Fruit fly (Drosophila melanogaster) whole organism, larva: ENCODE measurements around the gene CG31370.

ENCODE experiments used
- noc ChIP-seq: fragments of 200-800 bp; sonication (Bioruptor generic); optimal IDR thresholded peaks from 3 replicates; lab custom pipeline; 2019; ENCODE audit warnings: missing biosample characterization, mild to moderate bottlenecking, missing genetic modification characterization, moderate library complexity

The CG31370 gene

DNA sequence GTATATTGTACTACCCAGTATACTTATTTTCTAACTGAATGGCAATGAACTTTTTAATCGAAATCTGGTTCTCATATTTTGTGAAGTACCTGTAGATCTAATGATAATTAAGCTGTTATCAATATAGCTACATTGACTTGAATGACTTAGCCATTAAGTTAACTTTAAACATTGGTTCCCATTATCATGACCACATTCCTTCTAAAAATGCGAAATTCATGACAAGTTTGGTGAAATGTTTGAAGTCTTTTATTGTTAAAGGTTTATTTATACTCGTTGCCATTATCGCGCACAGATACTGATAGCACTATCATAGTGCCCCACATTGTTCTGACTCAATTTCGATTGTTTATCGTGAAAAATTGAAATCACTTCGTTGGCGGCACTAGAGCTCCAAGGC is 18.6 kb downstream of the CG31370 start:
- peak; percentile 34 for TF ChIP-seq noc (tag; lab: Kevin White, UChicago)

- TF ChIP-seq noc (tag; lab: Kevin White, UChicago) = no peak
These were observed 19.4 kb downstream of the CG31370 start for dm6 chr3R:25321681-25322080.

DNA sequence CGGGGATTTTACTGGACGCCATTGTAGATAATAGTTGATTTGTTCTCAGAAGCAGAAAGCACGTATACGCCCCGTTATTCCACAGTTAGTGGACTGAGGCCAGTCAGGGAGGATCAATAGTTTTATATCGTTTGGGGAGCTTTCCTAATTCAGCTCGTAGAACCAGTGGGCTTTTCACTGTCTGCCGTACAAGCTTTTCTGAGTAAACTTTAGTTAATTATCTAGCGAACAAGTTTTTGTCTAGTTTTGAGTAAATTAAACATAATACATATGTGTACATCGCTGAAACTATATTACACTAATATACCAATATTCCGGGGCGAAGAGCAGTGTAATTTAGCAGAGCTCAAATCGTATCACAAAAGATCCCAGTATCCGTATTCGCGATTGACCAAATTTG is 20.4 kb downstream of the CG31370 start, which contains the start of gene CG10562:
CG10562 (minus strand) TSS at position 101 of the 400 bp plus-strand sequence.
- TF ChIP-seq noc (tag; lab: Kevin White, UChicago) = no peak

DNA sequence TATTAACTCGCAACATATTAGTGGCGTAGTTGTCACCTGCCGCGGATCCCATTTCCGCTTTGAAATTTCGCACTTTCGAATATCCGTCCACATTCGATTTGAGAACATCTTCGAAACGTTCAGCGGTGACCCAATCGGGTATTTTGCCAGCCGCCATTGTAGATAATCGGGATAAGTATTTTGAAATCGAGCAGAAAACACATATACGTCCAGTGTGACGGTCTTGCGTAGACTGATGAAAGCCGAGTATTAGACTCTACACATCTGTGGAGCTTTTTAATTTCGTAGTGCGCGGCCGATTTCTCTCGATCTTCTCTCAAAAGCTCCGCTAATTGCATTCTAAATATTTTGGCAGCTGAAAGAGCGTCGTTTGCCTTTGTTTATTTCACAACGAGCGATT is 26.8 kb downstream of the CG31370 start, which contains the start of gene CHKov1:
CHKov1 (minus strand) TSS at position 238 of the 400 bp plus-strand sequence.
- peak; percentile 48 for TF ChIP-seq noc (tag; lab: Kevin White, UChicago)

dm6 chr3R:25331103-25331502 is 28.8 kb downstream of the CG31370 start, which contains the start of gene CHKov2:
CHKov2 (minus strand) TSS chr3R:25331203.
- TF ChIP-seq noc (tag; lab: Kevin White, UChicago) = no peak

DNA sequence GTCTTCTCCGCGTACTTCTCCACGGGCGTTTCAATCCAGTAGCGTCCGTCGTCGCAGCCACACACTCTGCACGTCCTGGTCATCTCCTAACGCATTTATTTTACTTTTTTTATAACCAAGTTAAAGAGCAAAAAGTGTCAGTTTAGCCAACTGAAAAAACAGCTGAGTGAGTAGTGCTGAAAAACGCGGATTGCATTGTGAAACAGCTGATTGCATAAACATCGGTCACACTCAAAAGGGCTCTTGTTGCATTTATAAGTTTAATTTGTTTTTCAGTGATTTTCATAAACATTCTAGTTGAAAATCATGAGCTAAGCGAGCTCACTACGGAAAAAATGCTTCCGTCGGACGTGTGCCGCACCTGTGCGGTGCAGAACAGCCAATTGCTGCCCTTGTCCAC is 32.8 kb downstream of the CG31370 start, which contains the start of the genes CG10669 and CG11902:
CG10669 (minus strand) TSS at position 179 of the 400 bp plus-strand sequence.
CG11902 (plus strand) TSS at position 193 of the 400 bp plus-strand sequence.
- TF ChIP-seq noc (tag; lab: Kevin White, UChicago) = no peak

DNA sequence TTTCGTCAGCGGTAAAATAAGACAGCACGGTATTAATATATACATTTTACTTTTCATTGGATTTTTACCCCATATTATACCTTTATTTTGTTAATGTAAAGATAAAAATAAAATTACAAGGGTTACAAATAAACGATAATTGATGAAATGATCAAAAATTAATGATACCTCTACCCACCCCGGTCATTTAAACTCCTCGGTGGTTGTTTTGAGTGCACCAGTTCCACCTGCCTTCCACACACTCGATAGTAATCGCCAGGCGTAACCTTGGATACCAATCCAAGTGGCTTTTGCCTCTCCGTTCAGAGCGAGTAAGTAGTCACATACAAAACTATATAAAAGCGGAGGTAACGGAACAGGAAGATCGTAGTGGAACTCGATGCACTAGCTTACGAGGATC is 37.7 kb downstream of the CG31370 start, which contains the start of gene rha:
rha (plus strand) TSS at position 301 of the 400 bp plus-strand sequence.
- no peak for TF ChIP-seq noc (tag; lab: Kevin White, UChicago)

DNA sequence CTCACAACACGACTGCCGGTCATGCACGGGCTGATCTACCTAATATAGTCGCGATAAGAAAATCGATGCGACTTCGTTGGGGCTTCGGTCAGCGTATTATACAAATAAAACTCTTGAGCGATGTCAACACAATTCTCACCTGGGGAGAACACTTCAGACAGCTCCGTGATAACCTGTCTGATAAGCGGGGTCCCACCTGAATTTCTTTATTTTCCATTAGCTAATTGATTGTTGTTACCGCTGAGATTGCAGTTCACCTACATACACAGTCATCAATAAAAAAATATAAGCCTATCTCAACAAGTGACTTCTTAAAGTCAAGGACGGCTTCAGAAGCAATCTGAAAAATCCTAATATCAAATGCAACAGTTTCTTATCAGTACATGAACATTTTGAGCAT is 44.6 kb downstream of the CG31370 start, which contains the start of gene tobi:
tobi (minus strand) TSS at position 23 of the 400 bp plus-strand sequence.
- no peak for TF ChIP-seq noc (tag; lab: Kevin White, UChicago)
